Fruit fly (Drosophila melanogaster) whole organism, embryonic: ENCODE results near the gene MSAmiP.

ENCODE experiments used
- Atf6 ChIP-seq: fragments of 200-800 bp; sonication (Bioruptor generic); IDR thresholded peaks from 2 replicates; pipeline ENCODE4 v1.3.6; 2022; ENCODE audit warnings: missing biosample characterization, missing genetic modification characterization
- B-H1 ChIP-seq: fragments of 200-800 bp; sonication (Bioruptor generic); IDR thresholded peaks from 3 replicates; pipeline ENCODE4 v1.3.6; 2022; ENCODE audit warnings: missing biosample characterization, missing genetic modification characterization
- Bgb ChIP-seq: fragments of 200-800 bp; sonication (Bioruptor generic); IDR thresholded peaks from 2 replicates; pipeline ENCODE4 v1.3.6; 2022; ENCODE audit warnings: missing biosample characterization, missing genetic modification characterization; ENCODE audit not compliant: partially characterized antibody
- CG1024 ChIP-seq: fragments of 200-800 bp; sonication (Bioruptor generic); IDR thresholded peaks from 2 replicates; pipeline ENCODE4 v1.3.6; 2022; ENCODE audit warnings: missing biosample characterization, missing genetic modification characterization
- CG13287 ChIP-seq: fragments of 200-800 bp; sonication (Bioruptor generic); IDR thresholded peaks from 2 replicates; pipeline ENCODE4 v1.3.6; 2022; ENCODE audit warnings: missing biosample characterization, missing genetic modification characterization; ENCODE audit not compliant: partially characterized antibody
- CG15479 ChIP-seq: fragments of 200-800 bp; sonication (Bioruptor generic); optimal IDR thresholded peaks from 3 replicates; lab custom pipeline; 2019; ENCODE audit warnings: missing biosample characterization, mild to moderate bottlenecking, missing genetic modification characterization, moderate library complexity
- CG1647 ChIP-seq: fragments of 200-800 bp; sonication (Bioruptor generic); optimal IDR thresholded peaks from 3 replicates; lab custom pipeline; 2016; ENCODE audit warnings: missing biosample characterization, missing genetic modification characterization
- CG16815 ChIP-seq: fragments of 200-800 bp; sonication (Bioruptor generic); optimal IDR thresholded peaks from 3 replicates; lab custom pipeline; 2017; ENCODE audit warnings: missing biosample characterization, mild to moderate bottlenecking, missing genetic modification characterization
- CG30431 ChIP-seq: fragments of 200-800 bp; sonication (Bioruptor generic); optimal IDR thresholded peaks from 2 replicates; lab custom pipeline; 2017; ENCODE audit warnings: missing biosample characterization, missing genetic modification characterization
- CG3163 ChIP-seq: fragments of 200-800 bp; sonication (Bioruptor generic); optimal IDR thresholded peaks from 3 replicates; lab custom pipeline; 2016; ENCODE audit warnings: missing biosample characterization, missing genetic modification characterization
- CG32767 ChIP-seq: fragments of 200-800 bp; sonication (Bioruptor generic); IDR thresholded peaks from 2 replicates; pipeline ENCODE4 v1.3.6; 2022; ENCODE audit warnings: missing biosample characterization, missing genetic modification characterization
- CG34224 ChIP-seq: fragments of 200-800 bp; sonication (Bioruptor generic); IDR thresholded peaks from 3 replicates; pipeline ENCODE4 v1.3.6; 2022; ENCODE audit warnings: missing biosample characterization, missing genetic modification characterization; ENCODE audit not compliant: partially characterized antibody
- CG6175 ChIP-seq: fragments of 200-800 bp; sonication (Bioruptor generic); IDR thresholded peaks from 3 replicates; pipeline ENCODE4 v1.3.6; 2022; ENCODE audit warnings: missing biosample characterization, missing genetic modification characterization
- CG6791 ChIP-seq: fragments of 200-800 bp; sonication (Bioruptor generic); IDR thresholded peaks from 3 replicates; pipeline ENCODE4 v1.3.6; 2022; ENCODE audit warnings: missing biosample characterization, missing genetic modification characterization; ENCODE audit not compliant: partially characterized antibody
- CG7745 ChIP-seq: fragments of 200-800 bp; sonication (Bioruptor generic); optimal IDR thresholded peaks from 2 replicates; lab custom pipeline; 2018; ENCODE audit warnings: missing biosample characterization, mild to moderate bottlenecking, missing genetic modification characterization, moderate library complexity
- CkIIα-i1 ChIP-seq: fragments of 200-800 bp; sonication (Bioruptor generic); IDR thresholded peaks from 2 replicates; pipeline ENCODE4 v1.3.6; 2022; ENCODE audit warnings: missing biosample characterization, missing genetic modification characterization
- ERR ChIP-seq: fragments of 200-800 bp; sonication (Bioruptor generic); optimal IDR thresholded peaks from 2 replicates; lab custom pipeline; 2016; ENCODE audit warnings: missing biosample characterization, missing genetic modification characterization
- Hmr ChIP-seq: fragments of 200-800 bp; sonication (Bioruptor generic); optimal IDR thresholded peaks from 3 replicates; lab custom pipeline; 2017; ENCODE audit warnings: mild to moderate bottlenecking, missing biosample characterization, missing genetic modification reagents, missing genetic modification characterization
- Jarid2 ChIP-seq: fragments of 200-800 bp; sonication (Bioruptor generic); optimal IDR thresholded peaks from 3 replicates; lab custom pipeline; 2017; ENCODE audit warnings: mild to moderate bottlenecking, missing biosample characterization, missing genetic modification reagents, missing genetic modification characterization
- Med ChIP-seq: fragments of 200-800 bp; sonication (Bioruptor generic); peaks from one replicate; lab custom pipeline; 2016; ENCODE audit warnings: missing biosample characterization, missing genetic modification characterization, mild to moderate bottlenecking, inconsistent platforms, moderate library complexity
- Opbp ChIP-seq: fragments of 200-800 bp; sonication (Bioruptor generic); IDR thresholded peaks from 3 replicates; pipeline ENCODE4 v1.3.6; 2022; ENCODE audit warnings: missing biosample characterization, missing genetic modification characterization; ENCODE audit not compliant: partially characterized antibody
- Poxn ChIP-seq: fragments of 200-800 bp; sonication (Bioruptor generic); IDR thresholded peaks from 2 replicates; pipeline ENCODE4 v1.3.6; 2022; ENCODE audit warnings: missing biosample characterization, missing genetic modification characterization
- Scr ChIP-seq: fragments of 200-800 bp; sonication (Bioruptor generic); IDR thresholded peaks from 2 replicates; pipeline ENCODE4 v1.3.6; 2022; ENCODE audit warnings: missing biosample characterization, missing genetic modification characterization; ENCODE audit not compliant: partially characterized antibody
- Side ChIP-seq: fragments of 200-800 bp; sonication (Bioruptor generic); optimal IDR thresholded peaks from 2 replicates; lab custom pipeline; 2016; ENCODE audit warnings: missing biosample characterization, missing genetic modification characterization
- Vsx1 ChIP-seq: fragments of 200-800 bp; sonication (Bioruptor generic); optimal IDR thresholded peaks from 2 replicates; lab custom pipeline; 2017; ENCODE audit warnings: missing biosample characterization, mild to moderate bottlenecking, missing genetic modification characterization, missing genetic modification reagents
- abd-A ChIP-seq: fragments of 200-800 bp; sonication (Bioruptor generic); optimal IDR thresholded peaks from 3 replicates; lab custom pipeline; 2019; ENCODE audit warnings: missing biosample characterization, mild to moderate bottlenecking, missing genetic modification characterization, moderate library complexity
- ato ChIP-seq: fragments of 200-800 bp; sonication (Bioruptor generic); IDR thresholded peaks from 2 replicates; pipeline ENCODE4 v1.3.6; 2022; ENCODE audit warnings: missing biosample characterization, missing genetic modification characterization; ENCODE audit not compliant: partially characterized antibody
- az2 ChIP-seq: fragments of 200-800 bp; sonication (Bioruptor generic); optimal IDR thresholded peaks from 3 replicates; lab custom pipeline; 2016; ENCODE audit warnings: missing biosample characterization, missing genetic modification characterization
- bsh ChIP-seq, 2 experiments: fragments of 200-800 bp; sonication (Bioruptor generic); optimal IDR thresholded peaks; 2 replicates each; lab custom pipeline; 2017 to 2018; ENCODE audit warnings: mild to moderate bottlenecking in 2 of 2, missing biosample characterization in 2 of 2, missing genetic modification characterization in 2 of 2, moderate library complexity in 1 of 2
- chm ChIP-seq: fragments of 200-800 bp; sonication (Bioruptor generic); IDR thresholded peaks from 2 replicates; pipeline ENCODE4 v1.3.6; 2022; ENCODE audit warnings: missing biosample characterization, missing genetic modification characterization
- ci ChIP-seq: fragments of 200-800 bp; sonication (Bioruptor generic); IDR thresholded peaks from 3 replicates; pipeline ENCODE4 v1.3.6; 2022; ENCODE audit warnings: missing biosample characterization, missing genetic modification characterization
- crol ChIP-seq: fragments of 200-800 bp; sonication (Bioruptor generic); IDR thresholded peaks from 2 replicates; pipeline ENCODE4 v1.3.6; 2022; ENCODE audit warnings: missing biosample characterization, missing genetic modification characterization
- gce ChIP-seq: fragments of 200-800 bp; sonication (Bioruptor generic); IDR thresholded peaks from 3 replicates; pipeline ENCODE4 v1.3.6; 2022; ENCODE audit warnings: missing biosample characterization, missing genetic modification characterization
- gfzf ChIP-seq: fragments of 200-800 bp; sonication (Bioruptor generic); optimal IDR thresholded peaks from 2 replicates; lab custom pipeline; 2016; ENCODE audit warnings: missing biosample characterization, mild to moderate bottlenecking, missing genetic modification characterization, moderate library complexity
- jing ChIP-seq: fragments of 200-800 bp; sonication (Bioruptor generic); optimal IDR thresholded peaks from 2 replicates; lab custom pipeline; 2018; ENCODE audit warnings: missing biosample characterization, mild to moderate bottlenecking, missing genetic modification characterization
- mirr ChIP-seq: fragments of 200-800 bp; sonication (Bioruptor generic); optimal IDR thresholded peaks from 3 replicates; lab custom pipeline; 2018; ENCODE audit warnings: missing biosample characterization, mild to moderate bottlenecking, missing genetic modification characterization
- mld ChIP-seq: fragments of 200-800 bp; sonication (Bioruptor generic); IDR thresholded peaks from 3 replicates; pipeline ENCODE4 v1.3.6; 2022; ENCODE audit warnings: missing biosample characterization, missing genetic modification characterization; ENCODE audit not compliant: partially characterized antibody
- nerfin-1 ChIP-seq: fragments of 200-800 bp; sonication (Bioruptor generic); optimal IDR thresholded peaks from 3 replicates; lab custom pipeline; 2019; ENCODE audit warnings: missing biosample characterization, mild to moderate bottlenecking, missing genetic modification characterization, moderate library complexity
- onecut ChIP-seq: fragments of 200-800 bp; sonication (Bioruptor generic); IDR thresholded peaks from 2 replicates; pipeline ENCODE4 v1.3.6; 2022; ENCODE audit warnings: missing biosample characterization, missing genetic modification characterization
- otp ChIP-seq: fragments of 200-800 bp; sonication (Bioruptor generic); IDR thresholded peaks from 3 replicates; pipeline ENCODE4, ENCODE4 v1.3.6; 2022; ENCODE audit warnings: missing biosample characterization, missing genetic modification characterization
- pb ChIP-seq: fragments of 200-800 bp; sonication (Bioruptor generic); optimal IDR thresholded peaks from 3 replicates; lab custom pipeline; 2016; ENCODE audit warnings: missing biosample characterization, missing genetic modification characterization
- pho ChIP-seq: fragments of 200-800 bp; sonication (Bioruptor generic); optimal IDR thresholded peaks from 2 replicates; lab custom pipeline; 2016; ENCODE audit warnings: missing biosample characterization, missing genetic modification characterization
- sisA ChIP-seq: fragments of 200-800 bp; sonication (Bioruptor generic); IDR thresholded peaks from 2 replicates; pipeline ENCODE4 v1.3.6; 2022; ENCODE audit warnings: missing biosample characterization, missing genetic modification characterization
- sob ChIP-seq: fragments of 200-800 bp; sonication (Bioruptor generic); IDR thresholded peaks from 2 replicates; pipeline ENCODE4 v1.3.6; 2022; ENCODE audit warnings: missing biosample characterization, missing genetic modification characterization
- sqz ChIP-seq: fragments of 200-800 bp; sonication (Bioruptor generic); optimal IDR thresholded peaks from 3 replicates; lab custom pipeline; 2018; ENCODE audit warnings: missing biosample characterization, mild to moderate bottlenecking, missing genetic modification characterization
- sug ChIP-seq: fragments of 200-800 bp; optimal IDR thresholded peaks from 2 replicates; lab custom pipeline; 2019; ENCODE audit warnings: missing biosample characterization, mild to moderate bottlenecking, missing genetic modification characterization, moderate library complexity
- toy ChIP-seq: fragments of 200-800 bp; sonication (Bioruptor generic); IDR thresholded peaks from 2 replicates; pipeline ENCODE4 v1.3.6; 2022; ENCODE audit warnings: missing biosample characterization, missing genetic modification characterization
- twi ChIP-seq: fragments of 200-800 bp; optimal IDR thresholded peaks from 2 replicates; lab custom pipeline; 2019; ENCODE audit warnings: missing biosample characterization, mild to moderate bottlenecking, missing genetic modification characterization, moderate library complexity
- vvl ChIP-seq: fragments of 200-800 bp; sonication (Bioruptor generic); IDR thresholded peaks from 2 replicates; pipeline ENCODE4 v1.3.6; 2022; ENCODE audit warnings: missing biosample characterization, missing genetic modification characterization

Gene MSAmiP

DNA sequence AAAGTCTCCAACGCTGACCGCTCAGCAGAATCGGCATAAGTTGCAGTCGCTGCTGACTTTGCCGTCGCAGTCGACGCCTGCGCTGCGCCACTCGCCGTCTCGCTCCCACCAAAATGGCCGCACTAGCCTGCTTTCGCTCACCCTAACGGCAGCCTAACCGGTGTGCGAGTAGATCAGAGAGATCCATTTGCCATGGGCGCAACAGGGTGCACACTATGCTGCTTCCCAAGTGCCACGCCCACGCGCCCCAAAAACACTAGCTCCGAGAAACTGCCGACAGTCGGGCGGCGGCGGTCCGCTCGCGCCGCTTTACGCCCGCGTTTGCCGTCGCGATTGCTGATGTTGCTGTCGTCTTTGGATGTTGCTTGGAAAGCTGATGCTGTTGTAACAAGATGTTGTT lies 48.8 kb downstream of the MSAmiP start (continued):
- TF ChIP-seq pb (GFP tag; lab: Kevin White, UChicago) (peak; percentile 54), abd-A (peak; percentile 98), CG34224 (GFP tag; lab: Robert Waterston, UW) (peak; percentile 25; the same call in 1 of the 3 replicates), crol (GFP tag; lab: Robert Waterston, UW) (peak; percentile 57), ato (GFP tag; lab: Robert Waterston, UW) (0 out of 2 replicates have a peak, but pooled peaks have one; percentile 16), CG30431 (GFP tag; lab: Kevin White, UChicago) (no peak), ci (GFP tag; lab: Robert Waterston, UW) (peak; percentile 68; the same call in 2 of the 3 replicates), CG32767 (GFP tag; lab: Robert Waterston, UW) (peak; percentile 74), pho (GFP tag; lab: Kevin White, UChicago) (peak; percentile 15), twi (tag; lab: Kevin White, UChicago) (peak; percentile 46), CG16815 (no peak), mld (GFP tag; lab: Robert Waterston, UW) (0 out of 3 replicates have a peak, but pooled peaks have one; percentile 52), Vsx1 (no peak), nerfin-1 (peak; percentile 39), az2 (GFP tag; lab: Kevin White, UChicago) (no peak), sisA (no peak), CG13287 (GFP tag; lab: Robert Waterston, UW) (peak; percentile 61; the same call in 1 of the 2 replicates), CG15479 (GFP tag; lab: Kevin White, UChicago) (peak; percentile 21), Bgb (GFP tag; lab: Robert Waterston, UW) (peak; percentile 61), gfzf (GFP tag; lab: Kevin White, UChicago) (no peak), CG7745 (tag; lab: Kevin White, UChicago) (peak; percentile 5), jing (GFP tag; lab: Kevin White, UChicago) (no peak), toy (GFP tag; lab: Robert Waterston, UW) (no peak), chm (GFP tag; lab: Robert Waterston, UW) (0 out of 2 replicates have a peak, but pooled peaks have one; percentile 58), Opbp (GFP tag; lab: Robert Waterston, UW) (peak; percentile 68; the same call in 2 of the 3 replicates), CG3163 (GFP tag; lab: Kevin White, UChicago) (peak; percentile 15), gce (GFP tag; lab: Robert Waterston, UW) (peak; percentile 13; the same call in 1 of the 3 replicates), Poxn (GFP tag; lab: Robert Waterston, UW) (no peak), Jarid2 (GFP tag; lab: Kevin White, UChicago) (peak; percentile 30), CG6791 (0 out of 3 replicates have a peak, but pooled peaks have one; percentile 53), mirr (GFP tag; lab: Kevin White, UChicago) (peak; percentile 39), Atf6 (GFP tag; lab: Robert Waterston, UW) (peak; percentile 51; the same call in 1 of the 2 replicates), Hmr (no peak), Med (GFP tag; lab: Kevin White, UChicago) (peak; percentile 87), B-H1 (GFP tag; lab: Robert Waterston, UW) (no peak; the same call in 2 of the 3 replicates), CG6175 (GFP tag; lab: Robert Waterston, UW) (0 out of 3 replicates have a peak, but pooled peaks have one; percentile 57), CkIIα-i1 (GFP tag; lab: Robert Waterston, UW) (no peak), CG1024 (GFP tag; lab: Robert Waterston, UW) (no peak), bsh (GFP tag; optimal IDR thresholded peaks at IDR 0.05; lab: Kevin White, UChicago) (no peak), onecut (GFP tag; lab: Robert Waterston, UW) (peak; percentile 33; the same call in 1 of the 2 replicates), vvl (GFP tag; lab: Robert Waterston, UW) (peak; percentile 77), sug (tag; lab: Kevin White, UChicago) (peak; percentile 10), otp (GFP tag; lab: Robert Waterston, UW) (no peak), ERR (GFP tag; lab: Kevin White, UChicago) (no peak), Scr (GFP tag; lab: Robert Waterston, UW) (peak; percentile 50), CG1647 (GFP tag; lab: Kevin White, UChicago) (no peak), sqz (GFP tag; lab: Kevin White, UChicago) (no peak), Side (GFP tag; lab: Kevin White, UChicago) (no peak), sob (GFP tag; lab: Robert Waterston, UW) (0 out of 2 replicates have a peak, but pooled peaks have one; percentile 20)
